Fruit fly (Drosophila melanogaster): Measurements from ENCODE around the gene jvl.
A peak's percentile ranks its signal among the peaks of the same experiment; 100 is the strongest.

The jvl gene

DNA sequence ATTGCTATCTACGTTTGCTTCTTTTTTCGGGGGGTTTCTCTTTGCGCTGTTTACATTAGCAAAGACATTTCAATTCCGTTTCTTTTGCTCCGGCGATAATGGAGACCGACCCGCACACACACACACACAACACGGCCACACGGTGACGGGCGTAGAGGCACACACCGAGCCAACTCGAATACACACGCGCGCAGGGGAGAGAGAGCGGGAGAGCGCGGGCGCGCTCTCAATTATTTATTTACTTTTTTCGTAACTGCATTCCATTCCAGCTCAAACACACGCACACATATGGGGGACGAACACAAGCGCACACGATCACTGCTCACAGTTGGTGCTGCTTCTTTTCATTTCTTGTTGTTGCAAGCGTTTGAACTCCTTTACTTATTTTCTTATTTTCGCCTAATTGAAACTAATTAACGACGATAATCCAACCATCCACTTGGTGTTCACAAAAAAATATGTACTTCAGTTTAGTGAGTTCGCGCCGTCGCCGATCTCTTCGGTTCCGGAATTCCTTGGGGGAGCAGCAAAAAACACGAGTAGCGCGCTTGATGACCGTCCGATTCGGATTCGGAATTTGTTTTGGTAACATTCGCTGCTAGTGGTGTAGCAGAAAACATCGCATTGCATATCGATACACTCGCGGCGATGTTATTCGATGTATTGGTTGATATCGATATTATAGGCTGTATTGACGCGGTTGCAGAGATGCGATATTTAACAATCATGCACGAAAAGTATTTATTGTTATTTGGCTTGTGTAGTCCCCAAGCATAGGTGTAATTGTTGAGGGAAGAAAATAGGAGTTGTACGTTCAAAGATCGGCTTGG, 17.5 kb upstream of the jvl start, which contains the start of gene kibra (continued):
- TF ChIP-seq lab (GFP tag; optimal IDR thresholded peaks at IDR 0.05) (peak; percentile 77), tgo (GFP tag; IDR thresholded peaks at IDR 0.05) (no peak), TFAM (GFP tag; optimal IDR thresholded peaks at IDR 0.05) (no peak), ind (GFP tag; optimal IDR thresholded peaks at IDR 0.05) (peak; percentile 81), dimm (GFP tag; IDR thresholded peaks at IDR 0.05) (no peak), da (GFP tag; optimal IDR thresholded peaks at IDR 0.05) (peak; percentile 17), psq (GFP tag; optimal IDR thresholded peaks at IDR 0.05) (peak; percentile 53), org-1 (GFP tag; optimal IDR thresholded peaks at IDR 0.05) (peak; percentile 37), CG4424 (GFP tag; optimal IDR thresholded peaks at IDR 0.05) (peak; percentile 80), Nf-YC (tag; optimal IDR thresholded peaks at IDR 0.05) (peak; percentile 53), CG4730 (GFP tag; IDR thresholded peaks at IDR 0.05) (no peak), pfk (GFP tag; optimal IDR thresholded peaks at IDR 0.05) (no peak), CG8281 (tag; optimal IDR thresholded peaks at IDR 0.05) (no peak), sd (tag; optimal IDR thresholded peaks at IDR 0.05) (peak; percentile 100), Dref (GFP tag; IDR thresholded peaks at IDR 0.05) (no peak), Bdp1 (GFP tag; optimal IDR thresholded peaks at IDR 0.05) (peak; percentile 57), CG33557 (GFP tag; optimal IDR thresholded peaks at IDR 0.05) (peak; percentile 36), CG15479 (GFP tag; optimal IDR thresholded peaks at IDR 0.05) (no peak), salm (tag; optimal IDR thresholded peaks at IDR 0.05) (peak; percentile 40), disco-r (GFP tag; optimal IDR thresholded peaks at IDR 0.05) (no peak), Deaf1 (tag; optimal IDR thresholded peaks at IDR 0.05) (peak; percentile 88), sob (GFP tag; IDR thresholded peaks at IDR 0.05) (no peak), CG9215 (GFP tag; IDR thresholded peaks at IDR 0.05) (no peak), CG6654 (GFP tag; optimal IDR thresholded peaks at IDR 0.05) (peak; percentile 2), Awh (GFP tag; IDR thresholded peaks at IDR 0.05) (no peak), Atf3 (GFP tag; optimal IDR thresholded peaks at IDR 0.05) (peak; percentile 30), vnd (GFP tag; IDR thresholded peaks at IDR 0.05; ENCODE audit: partially characterized antibody) (no peak), CG31224 (GFP tag; IDR thresholded peaks at IDR 0.05) (no peak), CG12769 (tag; optimal IDR thresholded peaks at IDR 0.05) (peak; percentile 85), hth (optimal IDR thresholded peaks at IDR 0.05) (no peak), tx (GFP tag; optimal IDR thresholded peaks at IDR 0.05) (peak; percentile 38), tna (GFP tag; IDR thresholded peaks at IDR 0.05; ENCODE audit: partially characterized antibody) (no peak), kni (GFP tag; optimal IDR thresholded peaks at IDR 0.05) (peak; percentile 96), CG11093 (GFP tag; IDR thresholded peaks at IDR 0.05) (peak; percentile 70; the same call in 1 of the 3 replicates), CG3726 (GFP tag; IDR thresholded peaks at IDR 0.05) (no peak), Antp (GFP tag; optimal IDR thresholded peaks at IDR 0.05) (peak; percentile 73), pros (GFP tag; optimal IDR thresholded peaks at IDR 0.05) (peak; percentile 84), Max (GFP tag; optimal IDR thresholded peaks at IDR 0.05) (peak; percentile 67), Sry-δ (GFP tag; optimal IDR thresholded peaks at IDR 0.05) (peak; percentile 99), CG11723 (GFP tag; optimal IDR thresholded peaks at IDR 0.05) (no peak), cwo (GFP tag; optimal IDR thresholded peaks at IDR 0.05) (peak; percentile 9), Sry-β (GFP tag; optimal IDR thresholded peaks at IDR 0.05) (peak; percentile 38), CG1603 (tag; optimal IDR thresholded peaks at IDR 0.05) (peak; percentile 93), Drgx (GFP tag; IDR thresholded peaks at IDR 0.05) (no peak), nau (GFP tag; optimal IDR thresholded peaks at IDR 0.05) (peak; percentile 56), CG7556 (GFP tag; optimal IDR thresholded peaks at IDR 0.05) (peak; percentile 21), CG7987 (GFP tag; optimal IDR thresholded peaks at IDR 0.05) (peak; percentile 42), CG32532 (GFP tag; IDR thresholded peaks at IDR 0.05) (no peak), CG5245 (GFP tag; optimal IDR thresholded peaks at IDR 0.05) (peak; percentile 72), B-H1 (GFP tag; IDR thresholded peaks at IDR 0.05) (no peak)

All from whole organism, embryonic.